Fruit fly (Drosophila melanogaster) whole organism, embryonic: Measurements from ENCODE around the gene Nup37.

ENCODE experiments used
- ATbp ChIP-seq: fragments of 200-800 bp; sonication (Bioruptor generic); optimal IDR thresholded peaks from 2 replicates; lab custom pipeline; 2017; ENCODE audit warnings: missing biosample characterization, mild to moderate bottlenecking, missing genetic modification characterization, missing genetic modification reagents
- Atf6 ChIP-seq: fragments of 200-800 bp; sonication (Bioruptor generic); IDR thresholded peaks from 2 replicates; pipeline ENCODE4 v1.3.6; 2022; ENCODE audit warnings: missing biosample characterization, missing genetic modification characterization
- CG10959 ChIP-seq: fragments of 200-800 bp; sonication (Bioruptor generic); IDR thresholded peaks from 2 replicates; pipeline ENCODE4 v1.3.6; 2022; ENCODE audit warnings: missing biosample characterization, missing genetic modification characterization
- CG11504 ChIP-seq: fragments of 200-800 bp; sonication (Bioruptor generic); optimal IDR thresholded peaks from 3 replicates; lab custom pipeline; 2019; ENCODE audit warnings: missing biosample characterization, mild to moderate bottlenecking, missing genetic modification characterization, moderate library complexity
- CG11695 ChIP-seq: fragments of 200-800 bp; sonication (Bioruptor generic); IDR thresholded peaks from 3 replicates; pipeline ENCODE4 v1.3.6; 2022; ENCODE audit warnings: missing biosample characterization, missing genetic modification characterization
- CG13287 ChIP-seq: fragments of 200-800 bp; sonication (Bioruptor generic); IDR thresholded peaks from 2 replicates; pipeline ENCODE4 v1.3.6; 2022; ENCODE audit warnings: missing biosample characterization, missing genetic modification characterization; ENCODE audit not compliant: partially characterized antibody
- CG13775 ChIP-seq: fragments of 200-800 bp; sonication (Bioruptor generic); optimal IDR thresholded peaks from 3 replicates; lab custom pipeline; 2017; ENCODE audit warnings: missing biosample characterization, mild to moderate bottlenecking, missing genetic modification characterization
- CG14050 ChIP-seq: fragments of 200-800 bp; sonication (Bioruptor generic); IDR thresholded peaks from 3 replicates; pipeline ENCODE4 v1.3.6; 2022; ENCODE audit warnings: missing biosample characterization, missing genetic modification characterization
- CG18011 ChIP-seq: fragments of 200-800 bp; sonication (Bioruptor generic); optimal IDR thresholded peaks from 2 replicates; lab custom pipeline; 2017; ENCODE audit warnings: missing biosample characterization, missing genetic modification characterization, mild to moderate bottlenecking, moderate library complexity, missing genotype
- CG2678 ChIP-seq: fragments of 200-800 bp; sonication (Bioruptor generic); optimal IDR thresholded peaks from 3 replicates; lab custom pipeline; 2019; ENCODE audit warnings: missing biosample characterization, mild to moderate bottlenecking, missing genetic modification characterization, moderate library complexity
- CG30020 ChIP-seq: fragments of 200-800 bp; optimal IDR thresholded peaks from 2 replicates; lab custom pipeline; 2019; ENCODE audit warnings: missing biosample characterization, mild to moderate bottlenecking, missing genetic modification characterization, moderate library complexity
- CG32772 ChIP-seq: fragments of 200-800 bp; sonication (Bioruptor generic); IDR thresholded peaks from 2 replicates; pipeline ENCODE4 v1.3.6; 2022; ENCODE audit warnings: missing biosample characterization, missing genetic modification characterization
- CG4360 ChIP-seq: fragments of 200-800 bp; sonication (Bioruptor generic); IDR thresholded peaks from 2 replicates; pipeline ENCODE4 v1.3.6; 2022; ENCODE audit warnings: missing biosample characterization, missing genetic modification characterization
- CG4707 ChIP-seq: fragments of 200-800 bp; sonication (Bioruptor generic); optimal IDR thresholded peaks from 2 replicates; lab custom pipeline; 2018; ENCODE audit warnings: missing biosample characterization, mild to moderate bottlenecking, missing genetic modification characterization, moderate library complexity
- CG6654 ChIP-seq: fragments of 200-800 bp; sonication (Bioruptor generic); optimal IDR thresholded peaks from 2 replicates; lab custom pipeline; 2017; ENCODE audit warnings: missing biosample characterization, mild to moderate bottlenecking, missing genetic modification characterization
- CG7372 ChIP-seq: fragments of 200-800 bp; sonication (Bioruptor generic); IDR thresholded peaks from 2 replicates; pipeline ENCODE4 v1.3.6; 2022; ENCODE audit warnings: missing biosample characterization, missing genetic modification characterization
- CG8359 ChIP-seq: fragments of 200-800 bp; sonication (Bioruptor generic); optimal IDR thresholded peaks from 2 replicates; lab custom pipeline; 2017; ENCODE audit warnings: missing biosample characterization, mild to moderate bottlenecking, missing genetic modification characterization, borderline replicate concordance
- Deaf1 ChIP-seq: fragments of 200-800 bp; optimal IDR thresholded peaks from 3 replicates; lab custom pipeline; 2019; ENCODE audit warnings: missing biosample characterization, mild to moderate bottlenecking, missing genetic modification characterization, moderate library complexity
- Dek ChIP-seq: fragments of 200-800 bp; sonication (Bioruptor generic); optimal IDR thresholded peaks from 3 replicates; lab custom pipeline; 2019; ENCODE audit warnings: missing biosample characterization, mild to moderate bottlenecking, missing genetic modification characterization, moderate library complexity
- Doc3 ChIP-seq: fragments of 200-800 bp; sonication (Bioruptor generic); IDR thresholded peaks from 3 replicates; pipeline ENCODE4 v1.3.6; 2022; ENCODE audit warnings: missing biosample characterization, missing genetic modification characterization; ENCODE audit not compliant: partially characterized antibody
- Dref ChIP-seq: fragments of 200-800 bp; sonication (Bioruptor generic); IDR thresholded peaks from 2 replicates; pipeline ENCODE4 v1.3.6; 2022; ENCODE audit warnings: missing biosample characterization, missing genetic modification characterization
- E2f1 ChIP-seq: fragments of 200-800 bp; sonication (Bioruptor generic); IDR thresholded peaks from 2 replicates; pipeline ENCODE4 v1.3.6; 2022; ENCODE audit warnings: missing biosample characterization, missing genetic modification characterization
- E2f2 ChIP-seq: fragments of 200-800 bp; sonication (Bioruptor generic); IDR thresholded peaks from 2 replicates; pipeline ENCODE4 v1.3.6; 2022; ENCODE audit warnings: missing biosample characterization, missing genetic modification characterization
- Fer2 ChIP-seq: fragments of 200-800 bp; sonication (Bioruptor generic); optimal IDR thresholded peaks from 2 replicates; lab custom pipeline; 2018; ENCODE audit warnings: missing biosample characterization, mild to moderate bottlenecking, missing genetic modification characterization, moderate library complexity
- HHEX ChIP-seq: fragments of 200-800 bp; sonication (Bioruptor generic); optimal IDR thresholded peaks from 3 replicates; lab custom pipeline; 2017; ENCODE audit warnings: missing biosample characterization, mild to moderate bottlenecking, missing genetic modification characterization, missing genetic modification reagents
- Hr39 ChIP-seq: fragments of >200 bp; optimal IDR thresholded peaks from 2 replicates; lab custom pipeline; 2017
- Kr ChIP-seq: fragments of 200-800 bp; sonication (Bioruptor generic); optimal IDR thresholded peaks from 2 replicates; lab custom pipeline; 2017; ENCODE audit warnings: missing biosample characterization, mild to moderate bottlenecking, missing genetic modification characterization
- MTF-1 ChIP-seq: fragments of 200-800 bp; sonication (Bioruptor generic); optimal IDR thresholded peaks from 2 replicates; lab custom pipeline; 2018; ENCODE audit warnings: missing biosample characterization, mild to moderate bottlenecking, missing genetic modification characterization, borderline replicate concordance
- Meics ChIP-seq: fragments of 200-800 bp; sonication (Bioruptor generic); optimal IDR thresholded peaks from 2 replicates; lab custom pipeline; 2017; ENCODE audit warnings: missing biosample characterization, mild to moderate bottlenecking, missing genetic modification characterization
- NC2α ChIP-seq: fragments of 200-800 bp; sonication (Bioruptor generic); optimal IDR thresholded peaks from 2 replicates; lab custom pipeline; 2016; ENCODE audit warnings: missing biosample characterization, missing genetic modification characterization
- NC2β ChIP-seq: fragments of 200-800 bp; sonication (Bioruptor generic); optimal IDR thresholded peaks from 2 replicates; lab custom pipeline; 2016; ENCODE audit warnings: missing biosample characterization, missing genetic modification characterization
- Rx ChIP-seq: fragments of 200-800 bp; sonication (Bioruptor generic); IDR thresholded peaks from 2 replicates; pipeline ENCODE4 v1.3.6; 2022; ENCODE audit warnings: missing biosample characterization, missing genetic modification characterization
- Scr ChIP-seq: fragments of 200-800 bp; sonication (Bioruptor generic); IDR thresholded peaks from 2 replicates; pipeline ENCODE4 v1.3.6; 2022; ENCODE audit warnings: missing biosample characterization, missing genetic modification characterization; ENCODE audit not compliant: partially characterized antibody
- ash1 ChIP-seq: fragments of 200-800 bp; sonication (Bioruptor generic); optimal IDR thresholded peaks from 2 replicates; lab custom pipeline; 2018; ENCODE audit warnings: missing biosample characterization, mild to moderate bottlenecking, missing genetic modification characterization
- ato ChIP-seq: fragments of 200-800 bp; sonication (Bioruptor generic); IDR thresholded peaks from 2 replicates; pipeline ENCODE4 v1.3.6; 2022; ENCODE audit warnings: missing biosample characterization, missing genetic modification characterization; ENCODE audit not compliant: partially characterized antibody
- bowl ChIP-seq: fragments of 200-800 bp; sonication (Bioruptor generic); IDR thresholded peaks from 2 replicates; pipeline ENCODE4 v1.3.6; 2022; ENCODE audit warnings: missing biosample characterization, missing genetic modification characterization
- dimm ChIP-seq: fragments of 200-800 bp; sonication (Bioruptor generic); IDR thresholded peaks from 2 replicates; pipeline ENCODE4 v1.3.6; 2022; ENCODE audit warnings: missing biosample characterization, missing genetic modification characterization
- disco-r ChIP-seq: fragments of 200-800 bp; sonication (Bioruptor generic); optimal IDR thresholded peaks from 2 replicates; lab custom pipeline; 2016; ENCODE audit warnings: missing biosample characterization, missing genetic modification characterization
- gcm ChIP-seq: fragments of 200-800 bp; sonication (Bioruptor generic); optimal IDR thresholded peaks from 2 replicates; lab custom pipeline; 2019; ENCODE audit warnings: missing biosample characterization, mild to moderate bottlenecking, missing genetic modification characterization, moderate library complexity
- gem ChIP-seq: fragments of 200-800 bp; sonication (Bioruptor generic); optimal IDR thresholded peaks from 2 replicates; lab custom pipeline; 2019; ENCODE audit warnings: missing biosample characterization, mild to moderate bottlenecking, missing genetic modification characterization, moderate library complexity
- row ChIP-seq: fragments of 200-800 bp; sonication (Bioruptor generic); IDR thresholded peaks from 3 replicates; pipeline ENCODE4 v1.3.6; 2022; ENCODE audit warnings: missing biosample characterization, missing genetic modification characterization
- sc ChIP-seq, 3 experiments: fragments of >200 bp in 2 of 3; fragments of 200-800 bp in 1 of 3; sonication (Bioruptor generic) in 1 of 3; optimal IDR thresholded peaks; 2 replicates in 2 of 3; 3 replicates in 1 of 3; lab custom pipeline; 2017; ENCODE audit warnings: mild to moderate bottlenecking in 1 of 3, missing biosample characterization in 1 of 3, missing genetic modification characterization in 1 of 3, missing genetic modification reagents in 1 of 3
- sna ChIP-seq: fragments of 200-800 bp; sonication (Bioruptor generic); IDR thresholded peaks from 2 replicates; pipeline ENCODE4 v1.3.6; 2022; ENCODE audit warnings: missing biosample characterization, missing genetic modification characterization; ENCODE audit not compliant: partially characterized antibody
- so ChIP-seq: fragments of 200-800 bp; sonication (Bioruptor generic); IDR thresholded peaks from 3 replicates; pipeline ENCODE4 v1.3.6; 2022; ENCODE audit warnings: missing biosample characterization, missing genetic modification characterization
- stwl ChIP-seq: fragments of 200-800 bp; sonication (Bioruptor generic); optimal IDR thresholded peaks from 3 replicates; lab custom pipeline; 2018; ENCODE audit warnings: missing biosample characterization, mild to moderate bottlenecking, missing genetic modification characterization, moderate library complexity
- tio ChIP-seq: fragments of 200-800 bp; sonication (Bioruptor generic); optimal IDR thresholded peaks from 2 replicates; lab custom pipeline; 2017; ENCODE audit warnings: missing biosample characterization, missing genetic modification characterization, inconsistent platforms
- trem ChIP-seq: fragments of 200-800 bp; optimal IDR thresholded peaks from 3 replicates; lab custom pipeline; 2019; ENCODE audit warnings: missing biosample characterization, mild to moderate bottlenecking, missing genetic modification characterization, moderate library complexity
- tup ChIP-seq: fragments of 200-800 bp; sonication (Bioruptor generic); optimal IDR thresholded peaks from 2 replicates; lab custom pipeline; 2016; ENCODE audit warnings: missing biosample characterization, mild to moderate bottlenecking, missing genetic modification characterization, moderate library complexity
- usp ChIP-seq: fragments of >200 bp; optimal IDR thresholded peaks from 2 replicates; lab custom pipeline; 2017; ENCODE audit warnings: missing biosample characterization, missing genetic modification characterization
- wdn ChIP-seq: fragments of 200-800 bp; sonication (Bioruptor generic); IDR thresholded peaks from 2 replicates; pipeline ENCODE4 v1.3.6; 2022; ENCODE audit warnings: missing biosample characterization, missing genetic modification characterization

The Nup37 gene

DNA sequence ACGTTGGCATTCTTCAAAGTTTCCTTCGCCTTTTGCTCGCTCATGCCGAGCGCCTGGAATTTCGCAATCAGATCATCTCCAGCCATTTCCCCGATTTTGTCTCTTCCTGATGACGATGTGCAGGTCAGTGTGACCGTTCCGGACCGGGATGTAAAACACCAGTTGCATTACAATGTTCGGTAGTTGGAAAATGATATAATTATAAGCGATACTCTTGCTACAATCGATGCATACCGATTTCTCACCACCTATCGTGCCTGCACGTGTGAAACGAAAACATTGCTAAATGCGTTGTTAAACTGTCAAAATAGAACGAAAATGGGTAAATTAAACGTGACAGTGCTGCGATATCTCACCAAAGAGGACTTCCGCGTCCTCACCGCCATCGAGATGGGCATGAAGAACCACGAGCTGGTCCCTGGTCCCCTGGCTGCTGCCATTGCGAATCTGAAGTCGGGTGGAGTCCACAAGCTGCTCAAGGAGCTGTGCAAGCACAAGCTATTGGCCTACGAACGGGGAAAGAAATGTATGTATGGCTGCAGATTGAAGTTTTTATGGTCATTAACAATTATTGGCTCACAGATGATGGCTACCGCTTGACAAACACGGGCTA is 18.2 kb downstream of the Nup37 start, which contains the start of the genes GlnRS and RIOK2 (continued):
- no peak for TF ChIP-seq Deaf1 (tag; lab: Kevin White, UChicago)
- TF ChIP-seq trem (tag; lab: Kevin White, UChicago), result peak; percentile 81
- no peak for TF ChIP-seq CG18011 (GFP tag; lab: Kevin White, UChicago)
- TF ChIP-seq CG13775 (GFP tag; lab: Kevin White, UChicago), result no peak
- no peak for TF ChIP-seq so (GFP tag; lab: Robert Waterston, UW)
- TF ChIP-seq stwl (tag; lab: Kevin White, UChicago), result peak; percentile 95
- no peak for TF ChIP-seq HHEX (GFP tag; lab: Kevin White, UChicago)
- no peak for TF ChIP-seq CG6654 (GFP tag; lab: Kevin White, UChicago)
- no peak for TF ChIP-seq Dek (tag; lab: Kevin White, UChicago)
- no peak for TF ChIP-seq tup
- no peak for TF ChIP-seq CG8359 (GFP tag; lab: Kevin White, UChicago)
- TF ChIP-seq MTF-1, result no peak
- TF ChIP-seq CG13287 (GFP tag; lab: Robert Waterston, UW), result peak; percentile 99
- TF ChIP-seq row (GFP tag; lab: Robert Waterston, UW), result peak; percentile 74
- TF ChIP-seq ash1 (GFP tag; lab: Kevin White, UChicago), result no peak
- TF ChIP-seq usp, result no peak
- TF ChIP-seq Doc3 (GFP tag; lab: Robert Waterston, UW), result peak; percentile 92
- TF ChIP-seq ATbp, result no peak
- TF ChIP-seq wdn, result no peak
- no peak for TF ChIP-seq Rx
- no peak for TF ChIP-seq Atf6 (GFP tag; lab: Robert Waterston, UW)
- TF ChIP-seq NC2β, result peak; percentile 45
- no peak for TF ChIP-seq Kr (GFP tag; lab: Kevin White, UChicago)
- TF ChIP-seq E2f1 (GFP tag; lab: Robert Waterston, UW), result no peak
- TF ChIP-seq CG4707 (GFP tag; lab: Kevin White, UChicago), result no peak
- TF ChIP-seq CG11504 (tag; lab: Kevin White, UChicago), result no peak
- TF ChIP-seq Fer2 (tag; lab: Kevin White, UChicago), result no peak
- no peak for TF ChIP-seq dimm (GFP tag; lab: Robert Waterston, UW)
- TF ChIP-seq E2f2 (GFP tag; lab: Robert Waterston, UW), result no peak
- TF ChIP-seq NC2α (GFP tag; lab: Kevin White, UChicago), result no peak
- peak; percentile 94 for TF ChIP-seq CG30020
- no peak for TF ChIP-seq CG14050
- TF ChIP-seq tio (GFP tag; lab: Kevin White, UChicago), result no peak
- no peak for TF ChIP-seq CG4360 (GFP tag; lab: Robert Waterston, UW)
- TF ChIP-seq CG2678 (tag; lab: Kevin White, UChicago), result no peak
- TF ChIP-seq CG7372, result no peak
- no peak for TF ChIP-seq CG32772 (GFP tag; lab: Robert Waterston, UW)
- no peak for TF ChIP-seq sc (optimal IDR thresholded peaks at IDR 0.05; lab: Kevin White, UChicago)
- no peak for TF ChIP-seq sc (GFP tag; optimal IDR thresholded peaks at IDR 0.05; lab: Kevin White, UChicago)
- peak; percentile 93 for TF ChIP-seq sna
- TF ChIP-seq gem (tag; lab: Kevin White, UChicago), result no peak
- TF ChIP-seq bowl (GFP tag; lab: Robert Waterston, UW), result no peak
- no peak for TF ChIP-seq CG11695 (GFP tag; lab: Robert Waterston, UW)
- no peak for TF ChIP-seq Meics
- peak; percentile 90 for TF ChIP-seq ato (GFP tag; lab: Robert Waterston, UW)
- TF ChIP-seq CG10959, result no peak
- TF ChIP-seq Dref (GFP tag; lab: Robert Waterston, UW), result peak; percentile 88
- no peak for TF ChIP-seq gcm (GFP tag; lab: Kevin White, UChicago)
- TF ChIP-seq Scr (GFP tag; lab: Robert Waterston, UW), result peak; percentile 94
- no peak for TF ChIP-seq Hr39 (lab: Kevin White, UChicago)
- TF ChIP-seq disco-r (GFP tag; lab: Kevin White, UChicago), result no peak
